Worm (Caenorhabditis elegans) whole organism, mixed stage, embryonic: ENCODE data around the gene C05G5.5.

Experiments used
- M03D4.4 ChIP-seq: sonication (generic microtip); optimal IDR thresholded peaks from 2 replicates; lab custom pipeline; 2017; ENCODE audit warnings: mild to moderate bottlenecking, missing genetic modification characterization, missing compliant biosample characterization
- bed-3 ChIP-seq: fragments of 200-800 bp; sonication (Bioruptor generic); optimal IDR thresholded peaks from 3 replicates; lab custom pipeline; 2018; ENCODE audit warnings: mild to moderate bottlenecking, missing genetic modification characterization, moderate library complexity, missing compliant biosample characterization
- blmp-1 ChIP-seq: fragments of 150-350 bp; optimal IDR thresholded peaks from 2 replicates; lab custom pipeline; 2014; ENCODE audit warnings: missing biosample characterization, missing genetic modification characterization
- ceh-39 ChIP-seq: fragments of 150-350 bp; optimal IDR thresholded peaks from 2 replicates; lab custom pipeline; 2014; ENCODE audit warnings: missing biosample characterization, missing genetic modification characterization
- ceh-43 ChIP-seq: fragments of 200-800 bp; sonication (Bioruptor generic); optimal IDR thresholded peaks from 2 replicates; lab custom pipeline; 2018; ENCODE audit warnings: mild to moderate bottlenecking, missing genetic modification characterization, moderate library complexity, missing compliant biosample characterization
- ceh-83 ChIP-seq: fragments of 200-800 bp; sonication (Bioruptor generic); optimal IDR thresholded peaks from 2 replicates; lab custom pipeline; 2018; ENCODE audit warnings: mild to moderate bottlenecking, missing genetic modification characterization, missing compliant biosample characterization
- ces-1 ChIP-seq: fragments of 150-350 bp; optimal IDR thresholded peaks from 2 replicates; lab custom pipeline; 2014; ENCODE audit warnings: missing biosample characterization, missing genetic modification reagents, missing genetic modification characterization
- cnd-1 ChIP-seq: fragments of 200-800 bp; sonication (Bioruptor generic); optimal IDR thresholded peaks from 2 replicates; lab custom pipeline; 2018; ENCODE audit warnings: mild to moderate bottlenecking, missing genetic modification characterization, missing compliant biosample characterization
- drap-1 ChIP-seq: fragments of 200-800 bp; sonication (Bioruptor generic); optimal IDR thresholded peaks from 3 replicates; lab custom pipeline; 2018; ENCODE audit warnings: mild to moderate bottlenecking, missing genetic modification characterization, missing compliant biosample characterization
- elt-1 ChIP-seq: sonication (generic microtip); optimal IDR thresholded peaks from 2 replicates; lab custom pipeline; 2017; ENCODE audit warnings: missing genetic modification characterization, mild to moderate bottlenecking, missing compliant biosample characterization, antibody characterized with exemption, moderate library complexity, borderline replicate concordance; ENCODE audit not compliant: insufficient read depth
- elt-3 ChIP-seq: fragments of 150-350 bp; optimal IDR thresholded peaks from 2 replicates; lab custom pipeline; 2014; ENCODE audit warnings: missing biosample characterization, missing genetic modification characterization
- flh-1 ChIP-seq: fragments of 200-800 bp; sonication (Bioruptor generic); optimal IDR thresholded peaks from 2 replicates; lab custom pipeline; 2018; ENCODE audit warnings: mild to moderate bottlenecking, missing genetic modification characterization, moderate library complexity, missing compliant biosample characterization
- ham-2 ChIP-seq: fragments of 200-800 bp; sonication (Bioruptor generic); optimal IDR thresholded peaks from 2 replicates; lab custom pipeline; 2018; ENCODE audit warnings: mild to moderate bottlenecking, missing genetic modification characterization, missing compliant biosample characterization
- hlh-1 ChIP-seq: fragments of 150-350 bp; optimal IDR thresholded peaks from 2 replicates; lab custom pipeline; 2014; ENCODE audit warnings: missing biosample characterization, missing genetic modification reagents, missing genetic modification characterization
- lin-13 ChIP-seq: fragments of 150-350 bp; optimal IDR thresholded peaks from 2 replicates; lab custom pipeline; 2014; ENCODE audit warnings: missing biosample characterization, missing genetic modification characterization
- lin-32 ChIP-seq: fragments of 200-800 bp; sonication (Bioruptor generic); optimal IDR thresholded peaks from 2 replicates; lab custom pipeline; 2018; ENCODE audit warnings: mild to moderate bottlenecking, missing genetic modification characterization, missing compliant biosample characterization
- lsy-2 ChIP-seq: fragments of 150-350 bp; optimal IDR thresholded peaks from 2 replicates; lab custom pipeline; 2014; ENCODE audit warnings: missing biosample characterization, missing genetic modification characterization
- mab-5 ChIP-seq: fragments of 150-350 bp; optimal IDR thresholded peaks from 2 replicates; lab custom pipeline; 2014; ENCODE audit warnings: missing biosample characterization, missing genetic modification characterization
- mep-1 ChIP-seq: fragments of 150-350 bp; optimal IDR thresholded peaks from 2 replicates; lab custom pipeline; 2017; ENCODE audit warnings: missing biosample characterization, missing genetic modification reagents, missing genetic modification characterization, inconsistent platforms
- mls-2 ChIP-seq: sonication (generic microtip); optimal IDR thresholded peaks from 2 replicates; lab custom pipeline; 2016; ENCODE audit warnings: mild to moderate bottlenecking, missing genetic modification characterization, moderate library complexity, missing compliant biosample characterization
- nhr-12 ChIP-seq: fragments of 150-350 bp; optimal IDR thresholded peaks from 2 replicates; lab custom pipeline; 2014; ENCODE audit warnings: missing biosample characterization, missing genetic modification characterization
- nhr-2 ChIP-seq: fragments of 150-350 bp; optimal IDR thresholded peaks from 2 replicates; lab custom pipeline; 2014; ENCODE audit warnings: missing biosample characterization, missing genetic modification characterization
- nhr-237 ChIP-seq: fragments of 150-350 bp; optimal IDR thresholded peaks from 2 replicates; lab custom pipeline; 2014; ENCODE audit warnings: missing biosample characterization, missing genetic modification characterization
- nhr-28 ChIP-seq: fragments of 150-350 bp; optimal IDR thresholded peaks from 2 replicates; lab custom pipeline; 2014; ENCODE audit warnings: missing biosample characterization, missing genetic modification characterization
- nhr-76 ChIP-seq: sonication (generic microtip); optimal IDR thresholded peaks from 2 replicates; lab custom pipeline; 2017; ENCODE audit warnings: missing biosample characterization, missing genetic modification characterization
- pha-4 ChIP-seq: fragments of 150-350 bp; optimal IDR thresholded peaks from 2 replicates; lab custom pipeline; 2018; ENCODE audit warnings: missing biosample characterization, missing genetic modification reagents, missing genetic modification characterization
- sem-2 ChIP-seq: fragments of 200-800 bp; sonication (Bioruptor generic); optimal IDR thresholded peaks from 2 replicates; lab custom pipeline; 2018; ENCODE audit warnings: mild to moderate bottlenecking, missing genetic modification characterization, missing compliant biosample characterization
- snpc-4 ChIP-seq: fragments of 150-350 bp; optimal IDR thresholded peaks from 2 replicates; lab custom pipeline; 2014; ENCODE audit warnings: missing biosample characterization, missing genetic modification characterization
- sptf-1 ChIP-seq: sonication (generic microtip); optimal IDR thresholded peaks from 2 replicates; lab custom pipeline; 2017; ENCODE audit warnings: mild to moderate bottlenecking, missing genetic modification characterization, moderate library complexity, missing compliant biosample characterization
- tbx-8 ChIP-seq: fragments of 200-800 bp; sonication (Bioruptor generic); optimal IDR thresholded peaks from 2 replicates; lab custom pipeline; 2018; ENCODE audit warnings: mild to moderate bottlenecking, missing genetic modification characterization, moderate library complexity, missing compliant biosample characterization
- unc-120 ChIP-seq: sonication (generic microtip); optimal IDR thresholded peaks from 2 replicates; lab custom pipeline; 2017; ENCODE audit warnings: missing genetic modification characterization, missing compliant biosample characterization; ENCODE audit not compliant: poor library complexity, severe bottlenecking
- unc-39 ChIP-seq: fragments of 150-350 bp; optimal IDR thresholded peaks from 2 replicates; lab custom pipeline; 2014; ENCODE audit warnings: missing biosample characterization, missing genetic modification characterization
- unc-62 ChIP-seq: fragments of 150-350 bp; optimal IDR thresholded peaks from 2 replicates; lab custom pipeline; 2014; ENCODE audit warnings: missing biosample characterization, missing genetic modification reagents, missing genetic modification characterization
- zip-8 ChIP-seq: fragments of 150-350 bp; optimal IDR thresholded peaks from 2 replicates; lab custom pipeline; 2014; ENCODE audit warnings: missing biosample characterization, missing genetic modification characterization
- ztf-11 ChIP-seq: fragments of 150-350 bp; optimal IDR thresholded peaks from 2 replicates; lab custom pipeline; 2014; ENCODE audit warnings: missing biosample characterization, missing genetic modification characterization

The C05G5.5 gene

ce11 chrX:14751911-14752310 is 9.0 kb downstream of the C05G5.5 start, which contains the start of gene C05G5.3:
TSS of gene C05G5.3 (minus strand) at chrX:14752011.
- TF ChIP-seq nhr-76 (tag; lab: Kevin White, UChicago) (no peak), zip-8 (tag; lab: Kevin White, UChicago) (no peak), lsy-2 (tag; lab: Kevin White, UChicago) (no peak), snpc-4 (tag; lab: Kevin White, UChicago) (no peak), elt-1 (tag; lab: Kevin White, UChicago) (no peak), bed-3 (GFP tag; lab: Kevin White, UChicago) (no peak), cnd-1 (tag; lab: Kevin White, UChicago) (no peak), lin-32 (GFP tag; lab: Kevin White, UChicago) (no peak), unc-120 (tag; lab: Kevin White, UChicago) (no peak), elt-3 (no peak), mab-5 (tag; lab: Kevin White, UChicago) (no peak), ham-2 (no peak), ces-1 (GFP tag; lab: Kevin White, UChicago) (no peak), blmp-1 (no peak)
- TF ChIP-seq, all 35 proteins: peak for 0

- TF ChIP-seq ztf-11 = no peak
- no peak for TF ChIP-seq tbx-8 (GFP tag; lab: Kevin White, UChicago)
- peak; percentile 16 for TF ChIP-seq ceh-83
- peak; percentile 41 for TF ChIP-seq pha-4 (tag; lab: Kevin White, UChicago)
- TF ChIP-seq mep-1 (tag; lab: Kevin White, UChicago) = peak; percentile 92
- peak; percentile 66 for TF ChIP-seq unc-120 (tag; lab: Kevin White, UChicago)
- no peak for TF ChIP-seq unc-39 (tag; lab: Kevin White, UChicago)
- no peak for TF ChIP-seq zip-8 (tag; lab: Kevin White, UChicago)
- peak; percentile 36 for TF ChIP-seq sptf-1 (tag; lab: Kevin White, UChicago)
- no peak for TF ChIP-seq snpc-4 (tag; lab: Kevin White, UChicago)
- TF ChIP-seq lsy-2 (tag; lab: Kevin White, UChicago) = peak; percentile 68
- peak; percentile 51 for TF ChIP-seq lin-13 (tag; lab: Kevin White, UChicago)
- TF ChIP-seq hlh-1 (tag; lab: Kevin White, UChicago) = peak; percentile 12
- peak; percentile 27 for TF ChIP-seq M03D4.4
- no peak for TF ChIP-seq elt-1 (tag; lab: Kevin White, UChicago)
- no peak for TF ChIP-seq flh-1 (GFP tag; lab: Kevin White, UChicago)
- no peak for TF ChIP-seq ham-2
- TF ChIP-seq nhr-12 (tag; lab: Kevin White, UChicago) = no peak
- no peak for TF ChIP-seq lin-32 (GFP tag; lab: Kevin White, UChicago)
- TF ChIP-seq nhr-76 (tag; lab: Kevin White, UChicago) = no peak
- TF ChIP-seq sem-2 (GFP tag; lab: Kevin White, UChicago) = no peak
- TF ChIP-seq nhr-237 (tag; lab: Kevin White, UChicago) = peak; percentile 75
- peak; percentile 56 for TF ChIP-seq elt-3
- TF ChIP-seq ceh-43 = peak; percentile 6
- TF ChIP-seq unc-62 (GFP tag; lab: Kevin White, UChicago) = peak; percentile 33
- TF ChIP-seq ces-1 (GFP tag; lab: Kevin White, UChicago) = peak; percentile 42
- no peak for TF ChIP-seq bed-3 (GFP tag; lab: Kevin White, UChicago)
- no peak for TF ChIP-seq blmp-1
- no peak for TF ChIP-seq mab-5 (tag; lab: Kevin White, UChicago)
- TF ChIP-seq ceh-39 (tag; lab: Kevin White, UChicago) = peak; percentile 39
- peak; percentile 49 for TF ChIP-seq cnd-1 (tag; lab: Kevin White, UChicago)
- TF ChIP-seq nhr-28 = no peak
- TF ChIP-seq drap-1 (GFP tag; lab: Kevin White, UChicago) = no peak
- peak; percentile 47 for TF ChIP-seq mls-2
- TF ChIP-seq nhr-2 (tag; lab: Kevin White, UChicago) = peak; percentile 16
- TF ChIP-seq, all 35 proteins: peak for 18
Observed at ce11 chrX:14746948-14747347, 14.0 kb downstream of the C05G5.5 start, which contains the start of gene C05G5.2. TSS of gene C05G5.2 (plus strand) at chrX:14747303.

ce11 chrX:14745218-14745617 is 15.7 kb downstream of the C05G5.5 start:
- TF ChIP-seq ceh-83 = no peak
- no peak for TF ChIP-seq unc-120 (tag; lab: Kevin White, UChicago)
